Worm (Caenorhabditis elegans) whole organism, L4/young adult: ENCODE measurements around the gene F57B9.1.
"Not testable (repeated sequence)": the region's sequence is repeated elsewhere in the genome, so short reads cannot be mapped to it uniquely, and the experiment has no call there.

ENCODE experiments used
- W03F9.2 ChIP-seq: fragments of 150-350 bp; optimal IDR thresholded peaks from 2 replicates; lab custom pipeline; 2014; ENCODE audit warnings: missing biosample characterization, missing genetic modification characterization
- dao-5 ChIP-seq: sonication (generic microtip); optimal IDR thresholded peaks from 2 replicates; lab custom pipeline; 2016; ENCODE audit warnings: missing genotype, missing genetic modification characterization, moderate library complexity, missing compliant biosample characterization
- him-1 ChIP-seq: sonication (generic microtip); optimal IDR thresholded peaks from 2 replicates; lab custom pipeline; 2016; ENCODE audit warnings: missing genotype, missing genetic modification reagents, missing genetic modification characterization, missing compliant biosample characterization

The F57B9.1 gene

ce11 chrIII:6981989-6982553 lies 20.2 kb downstream of the F57B9.1 start, which contains the start of gene F31E3.6:
F31E3.6 (plus strand) TSS chrIII:6982081.
- not testable (repeated sequence) for TF ChIP-seq him-1 (tag; lab: Kevin White, UChicago); dao-5 (tag; lab: Kevin White, UChicago); W03F9.2

- TF ChIP-seq W03F9.2 (no peak), dao-5 (tag; lab: Kevin White, UChicago) (no peak), him-1 (tag; lab: Kevin White, UChicago) (no peak)
Measured at ce11 chrIII:6988060-6988459, 26.2 kb downstream of the F57B9.1 start.

- TF ChIP-seq him-1 (tag; lab: Kevin White, UChicago) (no peak), W03F9.2 (peak; percentile 10), dao-5 (tag; lab: Kevin White, UChicago) (no peak)
Measured at ce11 chrIII:6989201-6989600, 27.3 kb downstream of the F57B9.1 start.

- TF ChIP-seq W03F9.2 = no peak
- TF ChIP-seq him-1 (tag; lab: Kevin White, UChicago) = no peak
- TF ChIP-seq dao-5 (tag; lab: Kevin White, UChicago) = no peak
Measured at ce11 chrIII:6989900-6990299, 28.0 kb downstream of the F57B9.1 start, which contains the start of gene prk-1. prk-1 (plus strand) TSS chrIII:6990168.

- TF ChIP-seq him-1 (tag; lab: Kevin White, UChicago) (no peak), dao-5 (tag; lab: Kevin White, UChicago) (no peak), W03F9.2 (no peak)
Measured at ce11 chrIII:6991465-6991864, 29.6 kb downstream of the F57B9.1 start.

ce11 chrIII:6992496-6992895 lies 30.6 kb downstream of the F57B9.1 start:
- TF ChIP-seq dao-5 (tag; lab: Kevin White, UChicago) (no peak), W03F9.2 (no peak), him-1 (tag; lab: Kevin White, UChicago) (no peak)

ce11 chrIII:6993179-6993578 lies 31.3 kb downstream of the F57B9.1 start:
- TF ChIP-seq dao-5 (tag; lab: Kevin White, UChicago) (no peak), W03F9.2 (no peak), him-1 (tag; lab: Kevin White, UChicago) (no peak)

ce11 chrIII:7002143-7002542 lies 40.3 kb downstream of the F57B9.1 start:
- TF ChIP-seq him-1 (tag; lab: Kevin White, UChicago) = no peak
- no peak for TF ChIP-seq dao-5 (tag; lab: Kevin White, UChicago)
- TF ChIP-seq W03F9.2 = no peak

- no peak for TF ChIP-seq dao-5 (tag; lab: Kevin White, UChicago)
- no peak for TF ChIP-seq him-1 (tag; lab: Kevin White, UChicago)
- no peak for TF ChIP-seq W03F9.2
Measured at ce11 chrIII:7005350-7005749, 43.5 kb downstream of the F57B9.1 start, which contains the start of gene C06E8.5. C06E8.5 (minus strand) TSS chrIII:7005450.

- TF ChIP-seq him-1 (tag; lab: Kevin White, UChicago) (no peak), dao-5 (tag; lab: Kevin White, UChicago) (no peak), W03F9.2 (no peak)
Measured at ce11 chrIII:7008836-7009235, 46.9 kb downstream of the F57B9.1 start, which contains the start of gene lgc-38. lgc-38 (plus strand) TSS chrIII:7009136.

- TF ChIP-seq dao-5 (tag; lab: Kevin White, UChicago) (no peak), W03F9.2 (no peak), him-1 (tag; lab: Kevin White, UChicago) (no peak)
Measured at ce11 chrIII:7012060-7012459, 50.2 kb downstream of the F57B9.1 start.
